Worm (Caenorhabditis elegans): ENCODE results near the gene pqn-31.
A peak's percentile ranks its signal among the peaks of the same experiment; 100 is the strongest.

pqn-31 gene

ce11 chrV:9123186-9123585 is 13.8 kb downstream of the pqn-31 start, which contains the start of gene F21C10.11:
Gene F21C10.11 (plus strand): TSS chrV:9123486.
- TF ChIP-seq tra-1 (GFP tag; IDR thresholded peaks at IDR 0.05) (no peak), unc-39 (tag; optimal IDR thresholded peaks at IDR 0.05) (no peak), cey-2 (tag; optimal IDR thresholded peaks at IDR 0.05; ENCODE audit: borderline replicate concordance, insufficient read depth) (no peak), aha-1 (tag) (peak; percentile 76), egl-43 (GFP tag; IDR thresholded peaks at IDR 0.05) (no peak)

- no peak for TF ChIP-seq ceh-62 (tag; optimal IDR thresholded peaks at IDR 0.05)
- TF ChIP-seq zfp-3 (GFP tag; conservative IDR thresholded peaks at IDR 0.05): no peak
Measured at ce11 chrV:9124180-9124579, 14.8 kb downstream of the pqn-31 start, which contains the start of gene F21C10.6. Gene F21C10.6 (plus strand): TSS chrV:9124480.

ce11 chrV:9125345-9125744 is 16.0 kb downstream of the pqn-31 start, which contains the start of gene F21C10.5:
Gene F21C10.5 (plus strand): TSS chrV:9125645.
- TF ChIP-seq aly-2 (tag; optimal IDR thresholded peaks at IDR 0.05): no peak
- TF ChIP-seq mdt-29 (GFP tag; IDR thresholded peaks at IDR 0.05): no peak
- TF ChIP-seq Y5F2A.4 (GFP tag; optimal IDR thresholded peaks at IDR 0.05): no peak
- no peak for TF ChIP-seq dmd-8 (GFP tag; IDR thresholded peaks at IDR 0.05)
- TF ChIP-seq ceh-62 (tag; optimal IDR thresholded peaks at IDR 0.05): no peak
- no peak for TF ChIP-seq unc-130 (GFP tag; optimal IDR thresholded peaks at IDR 0.05)

- TF ChIP-seq mdl-1 (tag; optimal IDR thresholded peaks at IDR 0.05) (no peak), set-16 (GFP tag; IDR thresholded peaks at IDR 0.05) (no peak), ztf-11 (tag; optimal IDR thresholded peaks at IDR 0.05) (no peak)
Measured at ce11 chrV:9126316-9126715, 16.9 kb downstream of the pqn-31 start, which contains the start of gene F21C10.4. Gene F21C10.4 (plus strand): TSS chrV:9126616.

ce11 chrV:9127773-9128172 is 18.4 kb downstream of the pqn-31 start, which contains the start of gene F21C10.3:
Gene F21C10.3 (plus strand): TSS chrV:9128073.
- TF ChIP-seq ceh-28 (tag; optimal IDR thresholded peaks at IDR 0.05) (no peak), aha-1 (tag) (peak; percentile 13), nhr-111 (GFP tag; optimal IDR thresholded peaks at IDR 0.05) (no peak)

- TF ChIP-seq unc-130 (GFP tag; optimal IDR thresholded peaks at IDR 0.05): no peak
- TF ChIP-seq daf-19 (GFP tag; conservative IDR thresholded peaks at IDR 0.05): no peak
- no peak for TF ChIP-seq zip-11 (GFP tag; IDR thresholded peaks at IDR 0.05)
- peak; percentile 64 to 93 for TF ChIP-seq mdl-1 (tag; optimal IDR thresholded peaks at IDR 0.05)
- no peak for TF ChIP-seq ceh-20 (GFP tag; IDR thresholded peaks at IDR 0.05)
- TF ChIP-seq zfp-3 (GFP tag; conservative IDR thresholded peaks at IDR 0.05): no peak
- peak; percentile 45; the same call in 1 of the 2 replicates for TF ChIP-seq snpc-1.2 (GFP tag; IDR thresholded peaks at IDR 0.05)
- TF ChIP-seq unc-62 (GFP tag; optimal IDR thresholded peaks at IDR 0.05 in 1 of 2): no peak
- no peak for TF ChIP-seq unc-62 (tag; optimal IDR thresholded peaks at IDR 0.05)
- no peak for TF ChIP-seq zip-2 (tag; optimal IDR thresholded peaks at IDR 0.05)
- TF ChIP-seq ctbp-1 (GFP tag; IDR thresholded peaks at IDR 0.05): peak; percentile 70; the same call in 1 of the 2 replicates
- TF ChIP-seq jun-1 (tag; optimal IDR thresholded peaks at IDR 0.05): no peak
- TF ChIP-seq mep-1 (tag; optimal IDR thresholded peaks at IDR 0.05): no peak
- TF ChIP-seq php-3 (GFP tag; IDR thresholded peaks at IDR 0.05): no peak
- TF ChIP-seq madf-5 (GFP tag; IDR thresholded peaks at IDR 0.05): no peak
- peak; percentile 44 for TF ChIP-seq ces-1 (GFP tag; optimal IDR thresholded peaks at IDR 0.05)
- TF ChIP-seq nhr-102 (tag; optimal IDR thresholded peaks at IDR 0.05): no peak
- no peak for TF ChIP-seq nhr-237 (tag; optimal IDR thresholded peaks at IDR 0.05)
- no peak for TF ChIP-seq F49E8.2 (tag; optimal IDR thresholded peaks at IDR 0.05; ENCODE audit: borderline replicate concordance)
- TF ChIP-seq T20F7.1 (GFP tag; optimal IDR thresholded peaks at IDR 0.05): no peak
- peak; percentile 84 for TF ChIP-seq nhr-11 (tag; optimal IDR thresholded peaks at IDR 0.05)
- no peak for TF ChIP-seq pha-4 (GFP tag; IDR thresholded peaks at IDR 0.05)
- TF ChIP-seq pha-4 (tag; optimal IDR thresholded peaks at IDR 0.05): no peak
- TF ChIP-seq daf-16 (GFP tag; optimal IDR thresholded peaks at IDR 0.05): no peak
- TF ChIP-seq daf-16 (tag; optimal IDR thresholded peaks at IDR 0.05): no peak
- TF ChIP-seq hif-1 (tag; optimal IDR thresholded peaks at IDR 0.05): no peak
- no peak for TF ChIP-seq ama-1 (optimal IDR thresholded peaks at IDR 0.05)
- no peak for TF ChIP-seq sdz-12 (GFP tag; optimal IDR thresholded peaks at IDR 0.05)
- TF ChIP-seq mdt-29 (GFP tag; IDR thresholded peaks at IDR 0.05): no peak
- TF ChIP-seq aly-2 (tag; optimal IDR thresholded peaks at IDR 0.05): no peak
Measured at ce11 chrV:9128562-9128961, 19.2 kb downstream of the pqn-31 start.

Data from whole organism, L4 larva.